Worm (Caenorhabditis elegans) whole organism, L4/young adult: Measurements from ENCODE around the gene pitr-4.

Experiments
- W03F9.2 ChIP-seq: fragments of 150-350 bp; optimal IDR thresholded peaks from 2 replicates; lab custom pipeline; 2014; ENCODE audit warnings: missing biosample characterization, missing genetic modification characterization
- dao-5 ChIP-seq: sonication (generic microtip); optimal IDR thresholded peaks from 2 replicates; lab custom pipeline; 2016; ENCODE audit warnings: missing genotype, missing genetic modification characterization, moderate library complexity, missing compliant biosample characterization
- him-1 ChIP-seq: sonication (generic microtip); optimal IDR thresholded peaks from 2 replicates; lab custom pipeline; 2016; ENCODE audit warnings: missing genotype, missing genetic modification reagents, missing genetic modification characterization, missing compliant biosample characterization

DNA sequence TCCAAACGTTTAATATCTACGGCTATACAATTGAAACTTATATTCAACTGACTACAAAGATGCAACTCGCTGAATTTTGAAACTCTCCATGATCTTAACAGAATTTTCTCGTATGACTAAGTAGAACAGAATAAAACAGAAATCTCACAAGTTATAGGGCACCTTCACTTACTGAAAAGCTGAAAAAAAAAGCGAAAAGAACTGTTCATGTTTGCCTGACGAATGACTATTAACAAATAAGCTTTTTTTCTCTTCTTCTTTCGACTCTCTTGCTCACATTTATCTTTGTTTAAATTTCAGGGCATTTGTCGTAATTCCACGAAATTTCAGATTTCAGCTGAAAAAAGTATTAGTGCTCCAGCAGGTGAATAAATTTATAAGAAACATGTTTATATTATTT, 41.3 kb upstream of the pitr-4 start, which contains the start of gene xbx-6:
- TF ChIP-seq him-1 = no peak
- no peak for TF ChIP-seq W03F9.2 (tag; lab: Kevin White, UChicago)
- TF ChIP-seq dao-5 (tag; lab: Kevin White, UChicago) = no peak
